Worm (Caenorhabditis elegans): ENCODE data around the gene nas-37.

DNA sequence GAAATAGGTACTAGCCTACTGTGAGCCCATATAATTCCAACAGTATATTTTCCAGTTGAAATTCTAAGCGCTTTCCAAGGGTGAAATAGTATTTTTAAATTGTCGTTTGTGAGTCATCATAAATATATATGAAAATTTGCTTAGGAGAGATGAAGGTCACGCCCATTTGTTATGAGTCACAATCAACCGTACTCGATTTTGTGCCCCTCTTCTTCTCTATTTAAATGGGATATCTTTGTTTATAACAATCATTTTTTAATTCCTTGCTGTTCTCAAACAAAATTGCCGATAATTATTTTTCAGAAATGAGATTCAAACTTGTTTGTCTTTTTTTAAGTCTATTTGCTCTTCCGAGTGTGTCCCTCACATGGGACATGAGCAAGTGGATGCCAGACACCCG lies 29.9 kb downstream of the nas-37 start, which contains the start of gene folr-1:
- TF ChIP-seq nhr-237 (tag; optimal IDR thresholded peaks at IDR 0.05) (no peak), zfp-2 (tag; optimal IDR thresholded peaks at IDR 0.05) (no peak), cey-2 (tag; optimal IDR thresholded peaks at IDR 0.05; ENCODE audit: borderline replicate concordance, insufficient read depth) (no peak), nhr-48 (tag; optimal IDR thresholded peaks at IDR 0.05) (no peak)
